Worm (Caenorhabditis elegans) whole organism, L2 larva: ENCODE data around the gene ugt-7.

ENCODE experiments used
- ZK546.5 ChIP-seq: sonication (generic microtip); optimal IDR thresholded peaks from 2 replicates; lab custom pipeline; 2017; ENCODE audit warnings: missing biosample characterization, missing genetic modification characterization
- dmd-4 ChIP-seq: sonication (generic microtip); optimal IDR thresholded peaks from 2 replicates; lab custom pipeline; 2017; ENCODE audit warnings: missing biosample characterization, missing genetic modification characterization
- egl-27 ChIP-seq: sonication (generic microtip); optimal IDR thresholded peaks from 3 replicates; lab custom pipeline; 2017; ENCODE audit warnings: missing biosample characterization, missing genetic modification reagents, missing genetic modification characterization
- elt-3 ChIP-seq: sonication (generic microtip); optimal IDR thresholded peaks from 2 replicates; lab custom pipeline; 2017; ENCODE audit warnings: missing biosample characterization, missing genetic modification characterization
- lin-39 ChIP-seq: fragments of 150-350 bp; optimal IDR thresholded peaks from 2 replicates; lab custom pipeline; 2014; ENCODE audit warnings: missing biosample characterization, missing genetic modification reagents, missing genetic modification characterization
- lsy-2 ChIP-seq, 2 experiments: fragments of 150-350 bp in 1 of 2; sonication (generic microtip) in 1 of 2; optimal IDR thresholded peaks; 2 replicates each; lab custom pipeline; 2014 to 2017; ENCODE audit warnings: missing biosample characterization in 2 of 2, missing genetic modification characterization in 2 of 2
- nhr-10 ChIP-seq: sonication (generic microtip); optimal IDR thresholded peaks from 2 replicates; lab custom pipeline; 2017; ENCODE audit warnings: missing biosample characterization, missing genetic modification characterization
- nhr-129 ChIP-seq: fragments of 150-350 bp; optimal IDR thresholded peaks from 2 replicates; lab custom pipeline; 2014; ENCODE audit warnings: missing biosample characterization, missing genetic modification characterization
- nhr-237 ChIP-seq: fragments of 150-350 bp; optimal IDR thresholded peaks from 2 replicates; lab custom pipeline; 2014; ENCODE audit warnings: missing biosample characterization, missing genetic modification characterization
- unc-62 ChIP-seq: fragments of 150-350 bp; optimal IDR thresholded peaks from 2 replicates; lab custom pipeline; 2014; ENCODE audit warnings: missing biosample characterization, missing genetic modification reagents, missing genetic modification characterization
- zag-1 ChIP-seq: fragments of 150-350 bp; optimal IDR thresholded peaks from 2 replicates; lab custom pipeline; 2014; ENCODE audit warnings: missing biosample characterization, missing genetic modification characterization
- ztf-11 ChIP-seq: sonication (generic microtip); optimal IDR thresholded peaks from 2 replicates; lab custom pipeline; 2017; ENCODE audit warnings: missing biosample characterization, missing genetic modification characterization

ce11 chrV:5032176-5032575, 31.8 kb upstream of the ugt-7 start:
- TF ChIP-seq zag-1 (tag; lab: Kevin White, UChicago) (no peak), dmd-4 (tag; lab: Kevin White, UChicago) (no peak), nhr-237 (no peak), ZK546.5 (tag; lab: Kevin White, UChicago) (no peak), lsy-2 (tag; optimal IDR thresholded peaks at IDR 0.05; lab: Kevin White, UChicago) (no peak), unc-62 (GFP tag; lab: Kevin White, UChicago) (no peak), egl-27 (no peak), elt-3 (tag; lab: Kevin White, UChicago) (no peak), nhr-129 (tag; lab: Kevin White, UChicago) (peak; percentile 72), nhr-10 (tag; lab: Kevin White, UChicago) (no peak), lin-39 (tag; lab: Kevin White, UChicago) (no peak), ztf-11 (tag; lab: Kevin White, UChicago) (no peak)
